Fruit fly (Drosophila melanogaster) whole organism, embryonic: ENCODE data around the gene CG4730.
A peak's percentile ranks its signal among the peaks of the same experiment; 100 is the strongest.

Source experiments
- Atf6 ChIP-seq: fragments of 200-800 bp; sonication (Bioruptor generic); IDR thresholded peaks from 2 replicates; pipeline ENCODE4 v1.3.6; 2022; ENCODE audit warnings: missing biosample characterization, missing genetic modification characterization
- CG1024 ChIP-seq: fragments of 200-800 bp; sonication (Bioruptor generic); IDR thresholded peaks from 2 replicates; pipeline ENCODE4 v1.3.6; 2022; ENCODE audit warnings: missing biosample characterization, missing genetic modification characterization
- CG11560 ChIP-seq: fragments of 200-800 bp; sonication (Bioruptor generic); IDR thresholded peaks from 3 replicates; pipeline ENCODE4 v1.3.6; 2022; ENCODE audit warnings: missing biosample characterization, missing genetic modification characterization
- CG11695 ChIP-seq: fragments of 200-800 bp; sonication (Bioruptor generic); IDR thresholded peaks from 3 replicates; pipeline ENCODE4 v1.3.6; 2022; ENCODE audit warnings: missing biosample characterization, missing genetic modification characterization
- CG12071 ChIP-seq: fragments of 200-800 bp; sonication (Bioruptor generic); optimal IDR thresholded peaks from 3 replicates; lab custom pipeline; 2018; ENCODE audit warnings: missing biosample characterization, mild to moderate bottlenecking, missing genetic modification characterization
- CG12769 ChIP-seq: fragments of 200-800 bp; sonication (Bioruptor generic); optimal IDR thresholded peaks from 2 replicates; lab custom pipeline; 2019; ENCODE audit warnings: missing biosample characterization, mild to moderate bottlenecking, missing genetic modification characterization, moderate library complexity
- CG13775 ChIP-seq: fragments of 200-800 bp; sonication (Bioruptor generic); optimal IDR thresholded peaks from 3 replicates; lab custom pipeline; 2017; ENCODE audit warnings: missing biosample characterization, mild to moderate bottlenecking, missing genetic modification characterization
- CG17802 ChIP-seq: fragments of 200-800 bp; sonication (Bioruptor generic); optimal IDR thresholded peaks from 2 replicates; lab custom pipeline; 2018; ENCODE audit warnings: missing biosample characterization, mild to moderate bottlenecking, missing genetic modification characterization, moderate library complexity
- CG31365 ChIP-seq: fragments of 200-800 bp; sonication (Bioruptor generic); optimal IDR thresholded peaks from 2 replicates; lab custom pipeline; 2018; ENCODE audit warnings: missing biosample characterization, mild to moderate bottlenecking, missing genetic modification characterization
- CG3281 ChIP-seq: fragments of 200-800 bp; sonication (Bioruptor generic); optimal IDR thresholded peaks from 3 replicates; lab custom pipeline; 2017; ENCODE audit warnings: missing biosample characterization, mild to moderate bottlenecking, missing genetic modification characterization
- CG3407 ChIP-seq: fragments of 200-800 bp; sonication (Bioruptor generic); optimal IDR thresholded peaks from 2 replicates; lab custom pipeline; 2018; ENCODE audit warnings: missing biosample characterization, mild to moderate bottlenecking, missing genetic modification characterization
- CG3847 ChIP-seq: fragments of 200-800 bp; sonication (Bioruptor generic); IDR thresholded peaks from 2 replicates; pipeline ENCODE4 v1.3.6; 2022; ENCODE audit warnings: missing biosample characterization, missing genetic modification characterization
- CG5953 ChIP-seq: fragments of 200-800 bp; sonication (Bioruptor generic); IDR thresholded peaks from 2 replicates; pipeline ENCODE4 v1.3.6; 2022; ENCODE audit warnings: missing biosample characterization, missing genetic modification characterization
- CG6654 ChIP-seq: fragments of 200-800 bp; sonication (Bioruptor generic); optimal IDR thresholded peaks from 2 replicates; lab custom pipeline; 2017; ENCODE audit warnings: missing biosample characterization, mild to moderate bottlenecking, missing genetic modification characterization
- CG6683 ChIP-seq: fragments of 200-800 bp; sonication (Bioruptor generic); optimal IDR thresholded peaks from 2 replicates; lab custom pipeline; 2017; ENCODE audit warnings: missing biosample characterization, mild to moderate bottlenecking, missing genetic modification characterization, missing genetic modification reagents
- CG7556 ChIP-seq: fragments of 200-800 bp; sonication (Bioruptor generic); optimal IDR thresholded peaks from 2 replicates; lab custom pipeline; 2017; ENCODE audit warnings: missing biosample characterization, mild to moderate bottlenecking, missing genetic modification characterization
- CG7745 ChIP-seq: fragments of 200-800 bp; sonication (Bioruptor generic); optimal IDR thresholded peaks from 2 replicates; lab custom pipeline; 2018; ENCODE audit warnings: missing biosample characterization, mild to moderate bottlenecking, missing genetic modification characterization, moderate library complexity
- CG7786 ChIP-seq: fragments of 200-800 bp; sonication (Bioruptor generic); optimal IDR thresholded peaks from 2 replicates; lab custom pipeline; 2016; ENCODE audit warnings: missing biosample characterization, missing genetic modification characterization
- CG7963 ChIP-seq: fragments of 200-800 bp; sonication (Bioruptor generic); IDR thresholded peaks from 3 replicates; pipeline ENCODE4 v1.3.6; 2022; ENCODE audit warnings: missing biosample characterization, missing genetic modification characterization; ENCODE audit not compliant: partially characterized antibody
- CG9215 ChIP-seq: fragments of 200-800 bp; sonication (Bioruptor generic); IDR thresholded peaks from 2 replicates; pipeline ENCODE4 v1.3.6; 2022; ENCODE audit warnings: missing biosample characterization, missing genetic modification characterization
- CG9797 ChIP-seq: fragments of 200-800 bp; sonication (Bioruptor generic); optimal IDR thresholded peaks from 3 replicates; lab custom pipeline; 2018; ENCODE audit warnings: missing biosample characterization, mild to moderate bottlenecking, missing genetic modification characterization
- CG9876 ChIP-seq: fragments of 200-800 bp; sonication (Bioruptor generic); optimal IDR thresholded peaks from 2 replicates; lab custom pipeline; 2016; ENCODE audit warnings: missing biosample characterization, missing genetic modification characterization
- CHES-1-like ChIP-seq: fragments of 200-800 bp; sonication (Bioruptor generic); optimal IDR thresholded peaks from 2 replicates; lab custom pipeline; 2016; ENCODE audit warnings: missing biosample characterization, missing genetic modification characterization
- Deaf1 ChIP-seq: fragments of 200-800 bp; optimal IDR thresholded peaks from 3 replicates; lab custom pipeline; 2019; ENCODE audit warnings: missing biosample characterization, mild to moderate bottlenecking, missing genetic modification characterization, moderate library complexity
- Elba2 ChIP-seq: fragments of 200-800 bp; sonication (Bioruptor generic); optimal IDR thresholded peaks from 3 replicates; lab custom pipeline; 2016; ENCODE audit warnings: missing biosample characterization, missing genetic modification characterization
- Ets97D ChIP-seq: fragments of 200-800 bp; sonication (Bioruptor generic); optimal IDR thresholded peaks from 3 replicates; lab custom pipeline; 2016; ENCODE audit warnings: missing biosample characterization, missing genetic modification characterization
- Fer1 ChIP-seq: fragments of 200-800 bp; sonication (Bioruptor generic); optimal IDR thresholded peaks from 2 replicates; lab custom pipeline; 2017; ENCODE audit warnings: missing biosample characterization, mild to moderate bottlenecking, missing genetic modification characterization
- Hr3 ChIP-seq: fragments of 200-800 bp; sonication (Bioruptor generic); optimal IDR thresholded peaks from 3 replicates; lab custom pipeline; 2016; ENCODE audit warnings: missing biosample characterization, missing genetic modification characterization
- Hr39 ChIP-seq: fragments of >200 bp; optimal IDR thresholded peaks from 2 replicates; lab custom pipeline; 2017
- Jarid2 ChIP-seq: fragments of 200-800 bp; sonication (Bioruptor generic); optimal IDR thresholded peaks from 3 replicates; lab custom pipeline; 2017; ENCODE audit warnings: mild to moderate bottlenecking, missing biosample characterization, missing genetic modification reagents, missing genetic modification characterization
- MBD-R2 ChIP-seq: fragments of 200-800 bp; sonication (Bioruptor generic); IDR thresholded peaks from 2 replicates; pipeline ENCODE4 v1.3.6; 2022; ENCODE audit warnings: missing biosample characterization, missing genetic modification characterization
- Max ChIP-seq: fragments of 200-800 bp; sonication (Bioruptor generic); optimal IDR thresholded peaks from 2 replicates; lab custom pipeline; 2016; ENCODE audit warnings: missing biosample characterization, mild to moderate bottlenecking, missing genetic modification characterization
- NC2β ChIP-seq: fragments of 200-800 bp; sonication (Bioruptor generic); optimal IDR thresholded peaks from 2 replicates; lab custom pipeline; 2016; ENCODE audit warnings: missing biosample characterization, missing genetic modification characterization
- Pdp1 ChIP-seq, 2 experiments: fragments of 200-800 bp; sonication (Bioruptor generic); optimal IDR thresholded peaks; 3 replicates each; lab custom pipeline; 2016; ENCODE audit warnings: missing biosample characterization in 2 of 2, missing genetic modification characterization in 2 of 2, mild to moderate bottlenecking in 1 of 2, moderate library complexity in 1 of 2
- Ptx1 ChIP-seq: fragments of 200-800 bp; sonication (Bioruptor generic); IDR thresholded peaks from 2 replicates; pipeline ENCODE4 v1.3.6; 2022; ENCODE audit warnings: missing biosample characterization, missing genetic modification characterization
- abd-A ChIP-seq: fragments of 200-800 bp; sonication (Bioruptor generic); optimal IDR thresholded peaks from 3 replicates; lab custom pipeline; 2019; ENCODE audit warnings: missing biosample characterization, mild to moderate bottlenecking, missing genetic modification characterization, moderate library complexity
- chinmo ChIP-seq: fragments of 200-800 bp; sonication (Bioruptor generic); IDR thresholded peaks from 4 replicates; pipeline ENCODE4 v1.3.6; 2022; ENCODE audit warnings: missing biosample characterization, missing genetic modification characterization; ENCODE audit not compliant: partially characterized antibody
- danr ChIP-seq: fragments of 200-800 bp; sonication (Bioruptor generic); IDR thresholded peaks from 2 replicates; pipeline ENCODE4 v1.3.6; 2022; ENCODE audit warnings: missing biosample characterization, missing genetic modification characterization
- ems ChIP-seq: fragments of 200-800 bp; sonication (Bioruptor generic); optimal IDR thresholded peaks from 3 replicates; lab custom pipeline; 2016; ENCODE audit warnings: missing biosample characterization, missing genetic modification characterization
- fd96Cb ChIP-seq: fragments of 200-800 bp; sonication (Bioruptor generic); optimal IDR thresholded peaks from 2 replicates; lab custom pipeline; 2018; ENCODE audit warnings: missing biosample characterization, mild to moderate bottlenecking, missing genetic modification characterization, moderate library complexity
- gro ChIP-seq: fragments of 200-800 bp; sonication (Bioruptor generic); optimal IDR thresholded peaks from 2 replicates; lab custom pipeline; 2016; ENCODE audit warnings: missing biosample characterization, missing genetic modification characterization
- luna ChIP-seq: fragments of 200-800 bp; sonication (Bioruptor generic); optimal IDR thresholded peaks from 2 replicates; lab custom pipeline; 2016; ENCODE audit warnings: missing biosample characterization, missing genetic modification characterization
- nerfin-2 ChIP-seq: fragments of 200-800 bp; sonication (Bioruptor generic); IDR thresholded peaks from 2 replicates; pipeline ENCODE4 v1.3.6; 2022; ENCODE audit warnings: missing biosample characterization, missing genetic modification characterization; ENCODE audit not compliant: partially characterized antibody
- pb ChIP-seq: fragments of 200-800 bp; sonication (Bioruptor generic); optimal IDR thresholded peaks from 3 replicates; lab custom pipeline; 2016; ENCODE audit warnings: missing biosample characterization, missing genetic modification characterization
- psq ChIP-seq: fragments of 200-800 bp; sonication (Bioruptor generic); optimal IDR thresholded peaks from 2 replicates; lab custom pipeline; 2017; ENCODE audit warnings: missing biosample characterization, missing genetic modification characterization
- ranshi ChIP-seq: fragments of 200-800 bp; sonication (Bioruptor generic); IDR thresholded peaks from 2 replicates; pipeline ENCODE4 v1.3.6; 2022; ENCODE audit warnings: missing biosample characterization, missing genetic modification characterization
- sc ChIP-seq, 3 experiments: fragments of >200 bp in 2 of 3; fragments of 200-800 bp in 1 of 3; sonication (Bioruptor generic) in 1 of 3; optimal IDR thresholded peaks; 2 replicates in 2 of 3; 3 replicates in 1 of 3; lab custom pipeline; 2017; ENCODE audit warnings: mild to moderate bottlenecking in 1 of 3, missing biosample characterization in 1 of 3, missing genetic modification characterization in 1 of 3, missing genetic modification reagents in 1 of 3
- ttk ChIP-seq: fragments of 200-800 bp; sonication (Bioruptor generic); IDR thresholded peaks from 2 replicates; pipeline ENCODE4 v2.1.2; 2022; ENCODE audit warnings: missing biosample characterization, missing genetic modification characterization
- tx ChIP-seq: fragments of 200-800 bp; sonication (Bioruptor generic); optimal IDR thresholded peaks from 2 replicates; lab custom pipeline; 2016; ENCODE audit warnings: missing biosample characterization, missing genetic modification characterization
- wdn ChIP-seq: fragments of 200-800 bp; sonication (Bioruptor generic); IDR thresholded peaks from 2 replicates; pipeline ENCODE4 v1.3.6; 2022; ENCODE audit warnings: missing biosample characterization, missing genetic modification characterization
- zfh1 ChIP-seq: fragments of 200-800 bp; sonication (Bioruptor generic); IDR thresholded peaks from 3 replicates; pipeline ENCODE4 v1.3.6; 2022; ENCODE audit warnings: missing biosample characterization, missing genetic modification characterization

The CG4730 gene

DNA sequence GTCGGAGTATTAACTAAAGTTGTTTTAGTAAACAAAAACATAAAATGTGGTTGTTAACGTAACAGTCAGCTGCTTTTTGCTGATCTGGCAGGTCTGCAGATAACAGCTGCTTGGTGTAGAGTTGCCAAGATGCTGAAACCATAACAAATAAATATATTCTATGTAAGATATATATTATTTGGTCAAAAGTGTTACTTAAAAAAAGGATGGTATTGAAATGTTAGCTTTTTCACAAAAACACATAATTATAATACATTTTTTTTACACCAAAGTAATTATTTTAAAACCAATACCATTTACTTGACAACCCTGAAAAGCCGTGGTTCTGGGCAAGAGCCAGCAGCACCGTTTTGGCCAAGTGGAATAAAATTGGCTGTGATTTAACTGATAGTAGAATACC lies 2.0 kb upstream of the CG4730 start, which contains the start of the genes CG4743 and Idh3g (continued):
- TF ChIP-seq CG13775 (GFP tag; lab: Kevin White, UChicago) (peak; percentile 98), CG7963 (no peak), NC2β (GFP tag; lab: Kevin White, UChicago) (peak; percentile 71), danr (GFP tag; lab: Robert Waterston, UW) (peak; percentile 91), fd96Cb (tag; lab: Kevin White, UChicago) (peak; percentile 97), CG31365 (tag; lab: Kevin White, UChicago) (peak; percentile 70), Max (GFP tag; lab: Kevin White, UChicago) (peak; percentile 97), CG12071 (peak; percentile 85), pb (GFP tag; lab: Kevin White, UChicago) (peak; percentile 29), CG17802 (tag; lab: Kevin White, UChicago) (peak; percentile 75), Elba2 (GFP tag; lab: Kevin White, UChicago) (peak; percentile 86), Pdp1 (GFP tag; optimal IDR thresholded peaks at IDR 0.05; lab: Kevin White, UChicago) (peak; percentile 80 to 82), Fer1 (GFP tag; lab: Kevin White, UChicago) (peak; percentile 97), CG5953 (GFP tag; lab: Robert Waterston, UW) (peak; percentile 91), CG1024 (GFP tag; lab: Robert Waterston, UW) (peak; percentile 86; the same call in 1 of the 2 replicates), CG12769 (tag; lab: Kevin White, UChicago) (peak; percentile 90), gro (GFP tag; lab: Kevin White, UChicago) (peak; percentile 31), Atf6 (GFP tag; lab: Robert Waterston, UW) (peak; percentile 97), CG7556 (GFP tag; lab: Kevin White, UChicago) (peak; percentile 97), MBD-R2 (GFP tag; lab: Robert Waterston, UW) (peak; percentile 98), CHES-1-like (GFP tag; lab: Kevin White, UChicago) (peak; percentile 20), CG11560 (tag; lab: Robert Waterston, UW) (peak; percentile 83), CG7786 (peak; percentile 62), CG7745 (peak; percentile 71), ranshi (peak; percentile 96), Ets97D (GFP tag; lab: Kevin White, UChicago) (peak; percentile 67), CG9876 (peak; percentile 18), CG9215 (GFP tag; lab: Robert Waterston, UW) (peak; percentile 88), chinmo (GFP tag; lab: Robert Waterston, UW) (no peak), psq (GFP tag; lab: Kevin White, UChicago) (peak; percentile 85), nerfin-2 (no peak), zfh1 (GFP tag; lab: Robert Waterston, UW) (peak; percentile 96), CG11695 (GFP tag; lab: Robert Waterston, UW) (peak; percentile 98), abd-A (no peak), luna (no peak), Ptx1 (GFP tag; lab: Robert Waterston, UW) (peak; percentile 97), CG6654 (GFP tag; lab: Kevin White, UChicago) (peak; percentile 80), CG9797 (GFP tag; lab: Kevin White, UChicago) (peak; percentile 50), wdn (peak; percentile 95), CG3847 (GFP tag; lab: Robert Waterston, UW) (peak; percentile 96), tx (peak; percentile 68), CG6683 (peak; percentile 93), ttk (GFP tag; lab: Robert Waterston, UW) (peak; percentile 96), Hr3 (GFP tag; lab: Kevin White, UChicago) (peak; percentile 96), Deaf1 (tag; lab: Kevin White, UChicago) (peak; percentile 82), ems (GFP tag; lab: Kevin White, UChicago) (peak; percentile 81), Hr39 (no peak), CG3281 (GFP tag; lab: Kevin White, UChicago) (peak; percentile 97), Jarid2 (GFP tag; lab: Kevin White, UChicago) (peak; percentile 76), CG3407 (GFP tag; lab: Kevin White, UChicago) (peak; percentile 93), sc (optimal IDR thresholded peaks at IDR 0.05; lab: Kevin White, UChicago) (no peak), sc (GFP tag; optimal IDR thresholded peaks at IDR 0.05; lab: Kevin White, UChicago) (peak; percentile 96)
